Worm (Caenorhabditis elegans) whole organism, young adult: ENCODE data around the gene ceh-88.

Source experiments
- F52B5.7 ChIP-seq: sonication (generic microtip); optimal IDR thresholded peaks from 2 replicates; lab custom pipeline; 2016; ENCODE audit warnings: mild to moderate bottlenecking, missing genetic modification characterization, missing compliant biosample characterization
- Y53F4B.3 ChIP-seq: fragments of 200-800 bp; sonication (Bioruptor generic); IDR thresholded peaks from 2 replicates; pipeline ENCODE4 v1.3.6; 2022; ENCODE audit warnings: missing genetic modification reagents, missing genetic modification characterization, missing compliant biosample characterization
- Y67H2A.10 ChIP-seq: fragments of 200-800 bp; sonication (Bioruptor generic); conservative IDR thresholded peaks from 2 replicates; pipeline ENCODE4 v1.3.6; 2022; ENCODE audit warnings: missing genetic modification reagents, missing genetic modification characterization, missing compliant biosample characterization
- atf-7 ChIP-seq: sonication (generic microtip); optimal IDR thresholded peaks from 2 replicates; lab custom pipeline; 2017; ENCODE audit warnings: mild to moderate bottlenecking, missing genetic modification characterization, missing compliant biosample characterization
- egrh-3 ChIP-seq: fragments of 200-800 bp; sonication (Bioruptor generic); IDR thresholded peaks from 2 replicates; pipeline ENCODE4 v1.3.6; 2022; ENCODE audit warnings: missing genetic modification reagents, missing genetic modification characterization, missing compliant biosample characterization
- lsl-1 ChIP-seq: fragments of 200-800 bp; sonication (Bioruptor generic); optimal IDR thresholded peaks from 2 replicates; lab custom pipeline; 2018; ENCODE audit warnings: mild to moderate bottlenecking, missing genetic modification characterization, moderate library complexity, missing compliant biosample characterization
- rcor-1 ChIP-seq: fragments of 200-800 bp; sonication (Bioruptor generic); IDR thresholded peaks from 2 replicates; pipeline ENCODE4 v1.3.6; 2022; ENCODE audit warnings: missing genetic modification reagents, missing genetic modification characterization, missing compliant biosample characterization
- unc-130 ChIP-seq: sonication (generic microtip); optimal IDR thresholded peaks from 2 replicates; lab custom pipeline; 2016; ENCODE audit warnings: missing genetic modification reagents, missing genetic modification characterization, missing compliant biosample characterization

DNA sequence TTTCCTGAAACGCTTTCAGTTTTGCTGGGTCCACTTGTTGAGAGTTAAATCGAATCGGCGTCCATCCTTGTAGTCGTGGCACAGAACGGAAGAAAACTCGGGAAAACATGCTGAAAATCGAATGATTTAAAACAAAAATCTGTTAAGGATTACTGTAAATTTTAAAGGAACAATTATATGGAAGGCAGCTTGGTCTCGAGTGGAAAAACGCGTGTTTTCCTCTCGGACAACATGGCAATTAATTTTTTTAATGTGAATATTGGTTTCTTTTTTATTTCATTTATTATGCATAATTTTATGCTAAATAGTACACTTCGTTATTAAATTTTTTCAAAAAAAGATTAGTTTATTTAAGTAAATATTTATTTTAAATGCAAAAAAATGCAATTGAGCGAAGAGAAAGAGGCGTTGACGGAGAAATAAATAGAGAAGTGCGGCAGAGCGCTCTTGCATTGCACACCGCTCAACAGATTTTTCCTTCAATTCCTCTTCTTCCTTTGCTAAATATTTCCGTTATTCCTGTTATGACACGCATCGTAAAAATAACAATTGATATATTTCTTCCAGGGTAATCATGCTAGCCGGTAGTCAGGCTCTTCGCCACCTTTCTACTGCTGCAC is 51.2 kb downstream of the ceh-88 start, which contains the start of the genes C30H6.9 and dlat-2:
- TF ChIP-seq Y67H2A.10 (GFP tag; lab: Robert Waterston, UW) (no peak), F52B5.7 (no peak), egrh-3 (GFP tag; lab: Robert Waterston, UW) (no peak), atf-7 (tag; lab: Kevin White, UChicago) (no peak), unc-130 (GFP tag; lab: Kevin White, UChicago) (no peak), lsl-1 (GFP tag; lab: Kevin White, UChicago) (peak; percentile 73), rcor-1 (GFP tag; lab: Robert Waterston, UW) (no peak), Y53F4B.3 (GFP tag; lab: Robert Waterston, UW) (no peak)
